Fruit fly (Drosophila melanogaster): ENCODE measurements around the gene mud.

DNA sequence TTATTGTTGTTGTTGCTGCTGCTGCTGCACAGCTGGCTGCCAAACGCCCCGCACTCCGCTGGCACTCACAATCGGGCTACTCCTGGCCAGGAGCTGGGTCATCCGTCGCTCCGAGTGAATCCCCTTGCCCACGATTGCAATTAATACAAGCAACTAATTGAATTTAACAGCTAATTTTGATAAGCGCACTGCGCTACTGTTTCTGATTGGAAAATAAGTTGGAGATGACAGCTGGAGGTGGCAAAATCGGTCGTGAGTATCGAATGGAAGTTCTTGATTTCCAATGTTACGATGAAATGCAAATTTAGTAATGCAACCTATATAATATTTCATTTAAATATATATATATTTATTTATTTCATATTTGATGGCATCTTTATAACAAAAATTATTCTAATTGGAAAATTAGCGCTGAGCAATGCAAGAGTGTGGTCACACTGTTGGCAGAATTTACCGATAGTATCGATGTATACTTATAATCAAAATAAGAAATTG, 13.6 kb upstream of the mud start, which contains the start of gene CG42271:
- TF ChIP-seq h (optimal IDR thresholded peaks at IDR 0.05): no peak
- no peak for TF ChIP-seq ttk (optimal IDR thresholded peaks at IDR 0.05)
- TF ChIP-seq psq (optimal IDR thresholded peaks at IDR 0.05): no peak
- no peak for TF ChIP-seq insv (optimal IDR thresholded peaks at IDR 0.05)
- TF ChIP-seq Myc (optimal IDR thresholded peaks at IDR 0.05): no peak
- TF ChIP-seq Sin3A (optimal IDR thresholded peaks at IDR 0.05): no peak
